Fruit fly (Drosophila melanogaster): ENCODE measurements around the gene CCT2.
A peak's percentile ranks its signal among the peaks of the same experiment; 100 is the strongest.

Gene CCT2

DNA sequence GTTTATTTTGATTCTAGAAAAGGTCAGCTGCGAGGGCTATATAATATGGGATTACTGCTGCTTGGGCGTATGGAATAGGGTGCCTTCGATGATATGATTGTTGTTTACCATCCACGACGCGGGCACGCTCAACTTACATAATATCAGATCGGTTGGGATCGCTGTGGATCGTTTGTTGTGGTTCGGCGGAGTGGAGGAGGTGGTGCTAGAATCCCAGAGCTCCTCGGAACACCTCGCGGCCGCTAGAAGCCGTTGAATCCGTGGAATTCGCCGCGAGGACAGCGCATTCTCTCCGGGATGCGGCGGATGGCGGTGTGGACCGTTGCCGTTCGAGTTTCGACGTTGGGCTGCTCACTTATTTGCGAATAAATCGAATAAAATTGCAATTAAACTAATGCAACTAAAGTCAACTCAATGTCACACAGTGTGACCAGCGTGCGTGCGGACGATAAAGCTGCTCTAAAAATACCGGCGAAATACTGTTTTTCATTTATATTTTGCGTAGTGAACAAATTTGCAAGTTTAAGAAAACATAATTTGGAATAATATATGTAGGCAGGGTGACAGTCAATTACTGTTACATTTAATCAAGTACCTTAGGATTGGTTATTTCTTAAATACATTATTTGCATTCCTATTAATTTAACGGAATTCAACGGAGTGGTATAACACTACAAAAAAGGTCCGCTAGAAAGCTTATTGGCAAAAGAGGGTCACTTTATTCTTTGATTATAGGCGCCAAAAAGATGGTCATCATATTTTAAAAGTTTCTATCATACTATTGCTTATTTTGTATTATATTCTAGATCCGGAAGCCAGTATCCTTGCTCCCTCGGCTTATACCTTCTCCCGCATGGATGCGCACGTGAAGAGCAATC lies 14.2 kb downstream of the CCT2 start, which contains the start of gene CG7766 (continued):
- peak; percentile 73 for TF ChIP-seq Dp (GFP tag; optimal IDR thresholded peaks at IDR 0.05)
- TF ChIP-seq CG14965 (GFP tag; optimal IDR thresholded peaks at IDR 0.05; ENCODE audit: borderline replicate concordance) = no peak
- 0 out of 4 replicates have a peak, but pooled peaks have one; percentile 26 for TF ChIP-seq chinmo (GFP tag; IDR thresholded peaks at IDR 0.05; ENCODE audit: partially characterized antibody)
- no peak for TF ChIP-seq HLH4C (GFP tag; IDR thresholded peaks at IDR 0.05; ENCODE audit: partially characterized antibody)
- TF ChIP-seq CG12942 (GFP tag; optimal IDR thresholded peaks at IDR 0.05) = no peak
- no peak for TF ChIP-seq tgo (GFP tag; IDR thresholded peaks at IDR 0.05)
- TF ChIP-seq CG4730 (GFP tag; IDR thresholded peaks at IDR 0.05) = no peak
- TF ChIP-seq tll (GFP tag; optimal IDR thresholded peaks at IDR 0.05) = peak in 1 of 2 experiments; percentile 86
- TF ChIP-seq kah (GFP tag; optimal IDR thresholded peaks at IDR 0.05) = no peak
- TF ChIP-seq grau (tag; optimal IDR thresholded peaks at IDR 0.05) = no peak
- no peak for TF ChIP-seq jing (GFP tag; optimal IDR thresholded peaks at IDR 0.05)
- TF ChIP-seq CG42726 (GFP tag; IDR thresholded peaks at IDR 0.05; ENCODE audit: partially characterized antibody) = no peak
- no peak for TF ChIP-seq CG16863 (GFP tag; optimal IDR thresholded peaks at IDR 0.05)
- TF ChIP-seq MESR4 (GFP tag; optimal IDR thresholded peaks at IDR 0.05) = peak; percentile 78
- peak; percentile 26 for TF ChIP-seq CG9437 (GFP tag; optimal IDR thresholded peaks at IDR 0.05)
- TF ChIP-seq ash1 (GFP tag; optimal IDR thresholded peaks at IDR 0.05) = no peak
- TF ChIP-seq ranshi (GFP tag; IDR thresholded peaks at IDR 0.05) = no peak
- peak; percentile 59 for TF ChIP-seq pzg (GFP tag; optimal IDR thresholded peaks at IDR 0.05)
- 0 out of 2 replicates have a peak, but pooled peaks have one; percentile 20 for TF ChIP-seq Atf6 (GFP tag; IDR thresholded peaks at IDR 0.05)
- TF ChIP-seq CG33557 (GFP tag; optimal IDR thresholded peaks at IDR 0.05) = no peak
- TF ChIP-seq kni (GFP tag; optimal IDR thresholded peaks at IDR 0.05) = no peak
- TF ChIP-seq pnt (GFP tag; optimal IDR thresholded peaks at IDR 0.05) = no peak
- TF ChIP-seq BEAF-32 (GFP tag; optimal IDR thresholded peaks at IDR 0.05) = peak; percentile 35
- TF ChIP-seq Sry-δ (GFP tag; optimal IDR thresholded peaks at IDR 0.05) = peak; percentile 5
- no peak for TF ChIP-seq CG4707 (GFP tag; optimal IDR thresholded peaks at IDR 0.05)
- peak; percentile 69 for TF ChIP-seq CG9797 (GFP tag; optimal IDR thresholded peaks at IDR 0.05)
- TF ChIP-seq crol (GFP tag; IDR thresholded peaks at IDR 0.05) = peak; percentile 57; the same call in 1 of the 2 replicates
- TF ChIP-seq slbo (GFP tag; IDR thresholded peaks at IDR 0.05) = no peak
- no peak for TF ChIP-seq inv (GFP tag; IDR thresholded peaks at IDR 0.05; ENCODE audit: partially characterized antibody)
- TF ChIP-seq ro (GFP tag; IDR thresholded peaks at IDR 0.05) = no peak
- no peak for TF ChIP-seq Asciz (GFP tag; optimal IDR thresholded peaks at IDR 0.05)
- TF ChIP-seq Aef1 (GFP tag; IDR thresholded peaks at IDR 0.05) = no peak
- TF ChIP-seq zen (tag; optimal IDR thresholded peaks at IDR 0.05) = no peak
- TF ChIP-seq pan (optimal IDR thresholded peaks at IDR 0.05) = no peak
- no peak for TF ChIP-seq pan (GFP tag; optimal IDR thresholded peaks at IDR 0.05 in 1 of 2, IDR thresholded peaks at IDR 0.05 in 1 of 2)
- peak; percentile 41 for TF ChIP-seq CG12659 (GFP tag; optimal IDR thresholded peaks at IDR 0.05)
- no peak for TF ChIP-seq wdn (GFP tag; IDR thresholded peaks at IDR 0.05)
- no peak for TF ChIP-seq CG4360 (GFP tag; IDR thresholded peaks at IDR 0.05)
- TF ChIP-seq sens (GFP tag) = peak; percentile 59
- TF ChIP-seq toy (GFP tag; IDR thresholded peaks at IDR 0.05) = no peak
- TF ChIP-seq pum (GFP tag; optimal IDR thresholded peaks at IDR 0.05) = no peak
- TF ChIP-seq Myb (GFP tag; optimal IDR thresholded peaks at IDR 0.05) = peak; percentile 21
- TF ChIP-seq CG2202 (tag; optimal IDR thresholded peaks at IDR 0.05) = no peak
- no peak for TF ChIP-seq CG6765 (GFP tag; optimal IDR thresholded peaks at IDR 0.05)
- no peak for TF ChIP-seq Side (GFP tag; optimal IDR thresholded peaks at IDR 0.05)
- no peak for TF ChIP-seq dmrt99B (tag; optimal IDR thresholded peaks at IDR 0.05)
